ENCODE assay signal across 4 fruit fly cellular contexts in genomic region chr3L:2867447-2868203, dm6.
TF ChIP-seq lines count a peak whose summit lies in the region.

No protein-coding gene starts in this region.

- no peak for TF ChIP-seq CTCF in whole organism, embryonic (GFP tag; optimal IDR thresholded peaks at IDR 0.05; lab: Kevin White, UChicago)

TF ChIP-seq in whole organism, embryonic, 481 proteins besides CTCF, POLR2A, EP300 and RAD21 (continues in another document):
- TF ChIP-seq ewg (GFP tag; optimal IDR thresholded peaks at IDR 0.05; lab: Kevin White, UChicago) (no peak), so (GFP tag; IDR thresholded peaks at IDR 0.05; lab: Robert Waterston, UW) (no peak), Med (GFP tag; lab: Kevin White, UChicago) (peak; percentile 12), CG5180 (GFP tag; optimal IDR thresholded peaks at IDR 0.05; lab: Kevin White, UChicago) (peak; percentile 32), CG11504 (tag; optimal IDR thresholded peaks at IDR 0.05; lab: Kevin White, UChicago) (no peak), disco-r (GFP tag; optimal IDR thresholded peaks at IDR 0.05; lab: Kevin White, UChicago) (no peak), Ets65A (GFP tag; lab: Kevin White, UChicago) (peak; percentile 61), CG14860 (GFP tag; IDR thresholded peaks at IDR 0.05; lab: Robert Waterston, UW; ENCODE audit: partially characterized antibody) (no peak), CG8924 (tag; optimal IDR thresholded peaks at IDR 0.05; lab: Kevin White, UChicago) (peak; percentile 82), CG18619 (GFP tag; optimal IDR thresholded peaks at IDR 0.05; lab: Kevin White, UChicago) (no peak), knrl (GFP tag; IDR thresholded peaks at IDR 0.05; lab: Robert Waterston, UW; ENCODE audit: partially characterized antibody) (0 out of 3 replicates have a peak, but pooled peaks have one; percentile 21), CG17361 (GFP tag; IDR thresholded peaks at IDR 0.05; lab: Robert Waterston, UW) (no peak), slp2 (GFP tag; optimal IDR thresholded peaks at IDR 0.05; lab: Kevin White, UChicago) (no peak), salm (tag; optimal IDR thresholded peaks at IDR 0.05; lab: Kevin White, UChicago) (no peak), CG13123 (GFP tag; optimal IDR thresholded peaks at IDR 0.05; lab: Kevin White, UChicago) (no peak), Dip2 (GFP tag; IDR thresholded peaks at IDR 0.05; lab: Robert Waterston, UW) (no peak), chinmo (GFP tag; IDR thresholded peaks at IDR 0.05; lab: Robert Waterston, UW; ENCODE audit: partially characterized antibody) (no peak), ab (GFP tag; optimal IDR thresholded peaks at IDR 0.05; lab: Kevin White, UChicago) (no peak), Side (GFP tag; optimal IDR thresholded peaks at IDR 0.05; lab: Kevin White, UChicago) (no peak), br (optimal IDR thresholded peaks at IDR 0.05; lab: Kevin White, UChicago) (no peak), NFAT (GFP tag; IDR thresholded peaks at IDR 0.05; lab: Robert Waterston, UW) (no peak), Sox102F (GFP tag; optimal IDR thresholded peaks at IDR 0.05; lab: Kevin White, UChicago) (no peak), zf30C (GFP tag; optimal IDR thresholded peaks at IDR 0.05; lab: Kevin White, UChicago) (peak; percentile 6), Fer2 (tag; optimal IDR thresholded peaks at IDR 0.05; lab: Kevin White, UChicago) (no peak)

TF ChIP-seq in whole organism, prepupa, 60 proteins besides CTCF, POLR2A, EP300 and RAD21:
- TF ChIP-seq CG6163 (GFP tag; IDR thresholded peaks at IDR 0.05; lab: Robert Waterston, UW) (peak; percentile 52), fkh (GFP tag; optimal IDR thresholded peaks at IDR 0.05; lab: Kevin White, UChicago) (peak; percentile 57), fd85E (GFP tag; optimal IDR thresholded peaks at IDR 0.05; lab: Kevin White, UChicago) (no peak), CG6854 (GFP tag; optimal IDR thresholded peaks at IDR 0.05; lab: Kevin White, UChicago) (peak; percentile 44), ss (GFP tag; optimal IDR thresholded peaks at IDR 0.05; lab: Kevin White, UChicago) (peak; percentile 45 to 66), CG6276 (GFP tag; optimal IDR thresholded peaks at IDR 0.05; lab: Kevin White, UChicago) (no peak), lz (GFP tag; optimal IDR thresholded peaks at IDR 0.05; lab: Kevin White, UChicago) (no peak), Sox14 (GFP tag; optimal IDR thresholded peaks at IDR 0.05; lab: Kevin White, UChicago) (no peak), Sox15 (GFP tag; optimal IDR thresholded peaks at IDR 0.05; lab: Kevin White, UChicago) (no peak), svp (GFP tag; lab: Kevin White, UChicago) (peak; percentile 61), Eip78C (GFP tag; lab: Kevin White, UChicago) (peak; percentile 47), CG8319 (GFP tag; optimal IDR thresholded peaks at IDR 0.05; lab: Kevin White, UChicago) (no peak), Sox102F (GFP tag; optimal IDR thresholded peaks at IDR 0.05; lab: Kevin White, UChicago) (peak; percentile 12), Ets96B (tag; optimal IDR thresholded peaks at IDR 0.05; lab: Kevin White, UChicago) (peak; percentile 3), dsx (GFP tag; optimal IDR thresholded peaks at IDR 0.05; lab: Kevin White, UChicago; ENCODE audit: poor library complexity, severe bottlenecking) (peak; percentile 37)

TF ChIP-seq in whole organism, pupa, 21 proteins besides CTCF, POLR2A, EP300 and RAD21:
- TF ChIP-seq rn (GFP tag; IDR thresholded peaks at IDR 0.05; lab: Robert Waterston, UW): no peak
- TF ChIP-seq CG9948 (tag; optimal IDR thresholded peaks at IDR 0.05; lab: Kevin White, UChicago): no peak
- TF ChIP-seq EcR (GFP tag; optimal IDR thresholded peaks at IDR 0.05; lab: Kevin White, UChicago): peak; percentile 43
- TF ChIP-seq gl (tag; optimal IDR thresholded peaks at IDR 0.05; lab: Kevin White, UChicago): no peak
- 0 out of 3 replicates have a peak, but pooled peaks have one; percentile 6 for TF ChIP-seq fd96Ca (GFP tag; IDR thresholded peaks at IDR 0.05; lab: Robert Waterston, UW)
- TF ChIP-seq CG12605 (GFP tag; IDR thresholded peaks at IDR 0.05; lab: Robert Waterston, UW): no peak
- TF ChIP-seq CG13204 (GFP tag; optimal IDR thresholded peaks at IDR 0.05; lab: Kevin White, UChicago): peak; percentile 78
- no peak for TF ChIP-seq CG10348 (GFP tag; IDR thresholded peaks at IDR 0.05; lab: Robert Waterston, UW)
- TF ChIP-seq Ets98B (GFP tag; IDR thresholded peaks at IDR 0.05; lab: Robert Waterston, UW): no peak
- TF ChIP-seq CG14655 (GFP tag; optimal IDR thresholded peaks at IDR 0.05; lab: Kevin White, UChicago): no peak
- no peak for TF ChIP-seq Snoo (tag; optimal IDR thresholded peaks at IDR 0.05; lab: Kevin White, UChicago)
- no peak for TF ChIP-seq CG32121 (GFP tag; IDR thresholded peaks at IDR 0.05; lab: Robert Waterston, UW)
- 0 out of 3 replicates have a peak, but pooled peaks have one; percentile 31 for TF ChIP-seq CG4496 (GFP tag; IDR thresholded peaks at IDR 0.05; lab: Robert Waterston, UW)
- TF ChIP-seq CG8301 (tag; optimal IDR thresholded peaks at IDR 0.05; lab: Kevin White, UChicago): no peak
- TF ChIP-seq Pif1B (GFP tag; optimal IDR thresholded peaks at IDR 0.05; lab: Kevin White, UChicago): no peak
- TF ChIP-seq CG17806 (tag; optimal IDR thresholded peaks at IDR 0.05; lab: Kevin White, UChicago): no peak
- TF ChIP-seq CG15710 (tag; optimal IDR thresholded peaks at IDR 0.05; lab: Kevin White, UChicago): peak; percentile 7
- TF ChIP-seq Pif1A (GFP tag; optimal IDR thresholded peaks at IDR 0.05; lab: Kevin White, UChicago): no peak
- TF ChIP-seq CG34367 (tag; optimal IDR thresholded peaks at IDR 0.05; lab: Kevin White, UChicago): no peak
- TF ChIP-seq CG8159 (tag; optimal IDR thresholded peaks at IDR 0.05; lab: Kevin White, UChicago): no peak
- no peak for TF ChIP-seq D1 (tag; optimal IDR thresholded peaks at IDR 0.05; lab: Kevin White, UChicago)
TF ChIP-seq in whole organism, pupa: peak in this region for 5.

TF ChIP-seq in whole organism, wandering third instar larva, 38 proteins besides CTCF, POLR2A, EP300 and RAD21:
- TF ChIP-seq h (GFP tag; optimal IDR thresholded peaks at IDR 0.05; lab: Kevin White, UChicago) (no peak), Jra (GFP tag; optimal IDR thresholded peaks at IDR 0.05; lab: Kevin White, UChicago) (no peak), Rel (GFP tag; optimal IDR thresholded peaks at IDR 0.05; lab: Kevin White, UChicago) (no peak), Rel (tag; optimal IDR thresholded peaks at IDR 0.05; lab: Kevin White, UChicago) (no peak), fru (GFP tag; optimal IDR thresholded peaks at IDR 0.05; lab: Kevin White, UChicago) (no peak), psq (GFP tag; optimal IDR thresholded peaks at IDR 0.05; lab: Kevin White, UChicago) (peak; percentile 60), Dif (GFP tag; optimal IDR thresholded peaks at IDR 0.05; lab: Kevin White, UChicago; ENCODE audit: partially characterized antibody) (no peak), ey (GFP tag; optimal IDR thresholded peaks at IDR 0.05; lab: Kevin White, UChicago) (no peak), GATAd (GFP tag; optimal IDR thresholded peaks at IDR 0.05; lab: Kevin White, UChicago) (no peak)

Comparison
In these comparisons a context has a peak if more than half of its experiments do, and no peak if none do; other contexts are left out.
1. Of the 7 proteins assayed by ChIP-seq in both whole organism, embryonic and whole organism, prepupa: peak only in whole organism, embryonic: none; only in whole organism, prepupa: CG6854 and Sox102F; in both: none; in neither: 5.